Worm (Caenorhabditis elegans) whole organism, midembryonic: ENCODE results near the gene pak-2.

Experiments
- cog-1 ChIP-seq: sonication (generic microtip); optimal IDR thresholded peaks from 2 replicates; lab custom pipeline; 2016; ENCODE audit warnings: missing genetic modification characterization, missing compliant biosample characterization
- flt-1 ChIP-seq: fragments of 200-800 bp; sonication (Bioruptor generic); IDR thresholded peaks from 2 replicates; pipeline ENCODE4 v1.3.6; 2022; ENCODE audit warnings: missing genetic modification characterization, missing compliant biosample characterization
- med-1 ChIP-seq: sonication (generic microtip); optimal IDR thresholded peaks from 2 replicates; lab custom pipeline; 2017; ENCODE audit warnings: missing genetic modification characterization, mild to moderate bottlenecking, missing compliant biosample characterization, antibody characterized with exemption, missing genetic modification reagents; ENCODE audit not compliant: insufficient read depth
- ref-1 ChIP-seq: fragments of 200-800 bp; sonication (Bioruptor generic); conservative IDR thresholded peaks from 2 replicates; pipeline ENCODE4 v1.3.6; 2022; ENCODE audit warnings: missing genetic modification reagents, missing genetic modification characterization, missing compliant biosample characterization
- ztf-23 ChIP-seq: fragments of 200-800 bp; sonication (Bioruptor generic); IDR thresholded peaks from 2 replicates; pipeline ENCODE4 v1.3.6; 2022; ENCODE audit warnings: missing genetic modification reagents, missing genetic modification characterization, missing compliant biosample characterization
- ztf-29 ChIP-seq: fragments of 200-800 bp; sonication (Bioruptor generic); IDR thresholded peaks from 2 replicates; pipeline ENCODE4 v1.3.6; 2022; ENCODE audit warnings: missing genetic modification reagents, missing genetic modification characterization, missing compliant biosample characterization

- TF ChIP-seq ztf-29 (no peak), med-1 (GFP tag; lab: Kevin White, UChicago) (no peak), cog-1 (tag; lab: Kevin White, UChicago) (no peak), flt-1 (no peak), ref-1 (no peak), ztf-23 (GFP tag; lab: Robert Waterston, UW) (no peak)
Observed at ce11 chrV:11004094-11004493, 35.1 kb downstream of the pak-2 start.
